Fruit fly (Drosophila melanogaster) whole organism, wandering third instar larva: ENCODE results near the gene CG32755.

ENCODE experiments used
- Abd-B ChIP-seq: fragments of >200 bp; optimal IDR thresholded peaks from 2 replicates; lab custom pipeline; 2017; ENCODE audit warnings: missing biosample characterization, missing genetic modification characterization
- CG32264 ChIP-seq: fragments of 200-800 bp; sonication (Bioruptor generic); optimal IDR thresholded peaks from 2 replicates; lab custom pipeline; 2016; ENCODE audit warnings: missing biosample characterization, missing genetic modification characterization
- CG9705 ChIP-seq: fragments of 200-800 bp; sonication (Bioruptor generic); optimal IDR thresholded peaks from 2 replicates; lab custom pipeline; 2018; ENCODE audit warnings: missing biosample characterization, mild to moderate bottlenecking, missing genetic modification characterization
- Dfd ChIP-seq: fragments of >200 bp; optimal IDR thresholded peaks from 2 replicates; lab custom pipeline; 2017; ENCODE audit warnings: missing biosample characterization, missing genetic modification characterization
- Dif ChIP-seq: fragments of 200-275, 200-300 bp; sonication (Bioruptor generic); optimal IDR thresholded peaks from 2 replicates; lab custom pipeline; 2018; ENCODE audit warnings: missing biosample characterization, missing genetic modification characterization; ENCODE audit not compliant: partially characterized antibody
- HLH106 ChIP-seq: fragments of 200-800 bp; optimal IDR thresholded peaks from 3 replicates; lab custom pipeline; 2019; ENCODE audit warnings: missing biosample characterization, mild to moderate bottlenecking, missing genetic modification characterization, moderate library complexity
- Hnf4 ChIP-seq: fragments of 200-800 bp; sonication (Bioruptor generic); optimal IDR thresholded peaks from 2 replicates; lab custom pipeline; 2016; ENCODE audit warnings: missing biosample characterization, mild to moderate bottlenecking, missing genetic modification characterization
- Hr78 ChIP-seq: fragments of >200 bp; optimal IDR thresholded peaks from 2 replicates; lab custom pipeline; 2017; ENCODE audit warnings: missing biosample characterization, missing genetic modification characterization
- Hr83 ChIP-seq: fragments of 200-300 bp; sonication (Bioruptor generic); optimal IDR thresholded peaks from 2 replicates; lab custom pipeline; 2016; ENCODE audit warnings: missing biosample characterization, mild to moderate bottlenecking, missing genetic modification characterization, moderate library complexity; ENCODE audit not compliant: poor library complexity, severe bottlenecking
- Jra ChIP-seq: sonication (Bioruptor generic); optimal IDR thresholded peaks from 2 replicates; lab custom pipeline; 2016; ENCODE audit warnings: missing biosample characterization, missing genetic modification characterization
- Myc ChIP-seq: fragments of >200 bp; optimal IDR thresholded peaks from 2 replicates; lab custom pipeline; 2017
- N ChIP-seq: fragments of >200 bp; optimal IDR thresholded peaks from 2 replicates; lab custom pipeline; 2018; ENCODE audit warnings: missing biosample characterization, missing external identifiers, missing genetic modification characterization
- OdsH ChIP-seq: fragments of 200-800 bp; sonication (Bioruptor generic); optimal IDR thresholded peaks from 2 replicates; lab custom pipeline; 2016; ENCODE audit warnings: missing biosample characterization, mild to moderate bottlenecking, missing genetic modification characterization
- Rel ChIP-seq, 2 experiments: fragments of 200-800 bp; sonication (Bioruptor generic) in 1 of 2; optimal IDR thresholded peaks; 2 replicates in 1 of 2; 3 replicates in 1 of 2; lab custom pipeline; 2016 to 2019; ENCODE audit warnings: mild to moderate bottlenecking in 2 of 2, missing biosample characterization in 2 of 2, missing genetic modification characterization in 2 of 2, moderate library complexity in 1 of 2
- Sp1 ChIP-seq: fragments of 200-800 bp; sonication (Bioruptor generic); optimal IDR thresholded peaks from 3 replicates; lab custom pipeline; 2019; ENCODE audit warnings: missing biosample characterization, mild to moderate bottlenecking, missing genetic modification characterization, moderate library complexity
- br ChIP-seq: fragments of 200-800 bp; sonication (Bioruptor generic); optimal IDR thresholded peaks from 2 replicates; lab custom pipeline; 2016; ENCODE audit warnings: missing biosample characterization, missing genetic modification characterization
- brk ChIP-seq: fragments of 200-800 bp; sonication (Bioruptor generic); optimal IDR thresholded peaks from 2 replicates; lab custom pipeline; 2016; ENCODE audit warnings: missing biosample characterization, mild to moderate bottlenecking, missing genetic modification characterization
- dl ChIP-seq, 2 experiments: fragments of 175-275, 200-275 bp in 1 of 2; fragments of 200-275 bp in 1 of 2; sonication (Bioruptor generic); optimal IDR thresholded peaks; lab custom pipeline; 2018; ENCODE audit warnings: mild to moderate bottlenecking in 2 of 2, missing biosample characterization in 2 of 2, missing genetic modification characterization in 2 of 2, moderate library complexity in 2 of 2; ENCODE audit not compliant: partially characterized antibody in 2 of 2, insufficient read depth in 1 of 2
- dmrt93B ChIP-seq: fragments of 200-800 bp; sonication (Bioruptor generic); optimal IDR thresholded peaks from 2 replicates; lab custom pipeline; 2018; ENCODE audit warnings: missing biosample characterization, mild to moderate bottlenecking, missing genetic modification characterization
- dsf ChIP-seq: sonication (Bioruptor generic); optimal IDR thresholded peaks from 2 replicates; lab custom pipeline; 2016; ENCODE audit warnings: missing biosample characterization, missing genetic modification characterization, borderline replicate concordance
- ey ChIP-seq: fragments of 200-800 bp; sonication (Bioruptor generic); optimal IDR thresholded peaks from 2 replicates; lab custom pipeline; 2016; ENCODE audit warnings: missing biosample characterization, missing genetic modification characterization
- foxo ChIP-seq, 2 experiments: fragments of 200-800 bp; sonication (Bioruptor generic); optimal IDR thresholded peaks; 2 replicates in 1 of 2; 3 replicates in 1 of 2; lab custom pipeline; 2016 to 2017; ENCODE audit warnings: missing biosample characterization in 2 of 2, missing genetic modification characterization in 2 of 2
- fru ChIP-seq: fragments of 200-800 bp; sonication (Bioruptor generic); optimal IDR thresholded peaks from 3 replicates; lab custom pipeline; 2016; ENCODE audit warnings: missing biosample characterization, mild to moderate bottlenecking, missing genetic modification characterization
- h ChIP-seq: fragments of 200-800 bp; sonication (Bioruptor generic); optimal IDR thresholded peaks from 3 replicates; lab custom pipeline; 2016; ENCODE audit warnings: missing biosample characterization, mild to moderate bottlenecking, missing genetic modification characterization
- jim ChIP-seq: fragments of 175-275, 200-325 bp; sonication (Bioruptor generic); optimal IDR thresholded peaks from 2 replicates; lab custom pipeline; 2016; ENCODE audit warnings: missing biosample characterization, mild to moderate bottlenecking, missing genetic modification characterization
- pan ChIP-seq: fragments of >200 bp; optimal IDR thresholded peaks from 2 replicates; lab custom pipeline; 2017
- psq ChIP-seq: fragments of 200-800 bp; sonication (Bioruptor generic); optimal IDR thresholded peaks from 3 replicates; lab custom pipeline; 2017; ENCODE audit warnings: missing biosample characterization, mild to moderate bottlenecking, missing genetic modification characterization, moderate library complexity
- rgr ChIP-seq: fragments of 200-800 bp; sonication (Bioruptor generic); optimal IDR thresholded peaks from 3 replicates; lab custom pipeline; 2016; ENCODE audit warnings: missing biosample characterization, mild to moderate bottlenecking, missing genetic modification characterization
- sv ChIP-seq: fragments of 200-800 bp; sonication (Bioruptor generic); optimal IDR thresholded peaks from 3 replicates; lab custom pipeline; 2016; ENCODE audit warnings: missing biosample characterization, missing genetic modification characterization
- tai ChIP-seq: sonication (Bioruptor generic); optimal IDR thresholded peaks from 2 replicates; lab custom pipeline; 2016; ENCODE audit warnings: missing biosample characterization, missing genetic modification characterization
- woc ChIP-seq: sonication (Bioruptor generic); optimal IDR thresholded peaks from 2 replicates; lab custom pipeline; 2016; ENCODE audit warnings: missing biosample characterization, mild to moderate bottlenecking, missing genetic modification characterization

The CG32755 gene

DNA sequence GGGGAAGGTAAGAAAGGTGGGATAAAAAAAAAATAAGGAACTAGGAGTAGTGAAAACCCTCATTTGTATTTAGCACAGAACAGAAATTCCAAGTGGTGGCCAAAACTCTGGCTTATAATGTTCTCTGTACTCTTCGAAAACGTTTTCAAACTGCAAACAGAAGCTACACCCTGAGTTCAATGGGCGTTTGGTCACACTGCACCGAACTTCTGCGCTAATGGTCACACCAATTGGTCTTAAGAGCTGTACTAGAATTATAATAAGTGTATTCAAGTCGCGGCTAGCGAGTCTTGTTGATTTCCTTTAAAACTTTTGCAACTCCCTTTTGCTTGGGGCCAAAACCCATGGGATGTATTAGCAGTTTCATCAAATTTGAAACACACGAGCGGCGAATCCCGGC lies 28.0 kb upstream of the CG32755 start:
- TF ChIP-seq jim (GFP tag; lab: Kevin White, UChicago) (no peak), Hnf4 (no peak), Dif (GFP tag; lab: Kevin White, UChicago) (no peak), N (GFP tag; lab: Kevin White, UChicago) (no peak), woc (GFP tag; lab: Kevin White, UChicago) (no peak), OdsH (no peak), CG32264 (GFP tag; lab: Kevin White, UChicago) (no peak), dmrt93B (GFP tag; lab: Kevin White, UChicago) (no peak), Myc (lab: Kevin White, UChicago) (no peak), Hr83 (GFP tag; lab: Kevin White, UChicago) (no peak), brk (no peak), dl (GFP tag; optimal IDR thresholded peaks at IDR 0.05; lab: Kevin White, UChicago; ENCODE audit: insufficient read depth in 1 of 2, partially characterized antibody in 2 of 2) (no peak), Hr78 (GFP tag; lab: Kevin White, UChicago) (no peak), br (GFP tag; lab: Kevin White, UChicago) (no peak), Sp1 (GFP tag; lab: Kevin White, UChicago) (no peak)
- TF ChIP-seq, all 38 proteins: peak for 0

DNA sequence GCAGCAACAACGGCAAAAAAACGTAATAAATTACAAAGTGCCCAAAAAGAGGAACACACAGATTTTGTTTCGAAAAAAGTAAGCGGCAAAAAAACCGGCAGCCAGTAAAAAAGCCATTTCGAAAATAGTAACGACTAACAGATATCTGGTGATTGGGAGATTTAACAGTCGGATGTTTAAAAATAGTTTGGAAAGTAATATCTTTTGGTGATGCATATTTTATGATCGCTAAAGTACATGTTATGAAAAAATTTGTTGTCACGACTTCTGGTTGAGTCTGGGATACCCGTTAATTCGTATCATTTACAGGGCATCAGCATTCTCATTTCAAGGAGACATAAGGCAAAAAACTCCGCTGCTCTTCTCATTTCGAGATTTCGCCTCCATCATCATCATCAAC lies 26.9 kb upstream of the CG32755 start:
- TF ChIP-seq Hr78 (GFP tag; lab: Kevin White, UChicago) = no peak
- TF ChIP-seq woc (GFP tag; lab: Kevin White, UChicago) = peak; percentile 54
- no peak for TF ChIP-seq Myc (lab: Kevin White, UChicago)
- TF ChIP-seq brk = no peak
- TF ChIP-seq HLH106 (tag; lab: Kevin White, UChicago) = peak; percentile 69
- no peak for TF ChIP-seq Rel (GFP tag; optimal IDR thresholded peaks at IDR 0.05; lab: Kevin White, UChicago)
- TF ChIP-seq Rel (tag; optimal IDR thresholded peaks at IDR 0.05; lab: Kevin White, UChicago) = peak; percentile 7
- TF ChIP-seq CG9705 (GFP tag; lab: Kevin White, UChicago) = no peak
- no peak for TF ChIP-seq sv (GFP tag; lab: Kevin White, UChicago)
- TF ChIP-seq tai (GFP tag; lab: Kevin White, UChicago) = no peak
- no peak for TF ChIP-seq Dfd (GFP tag; lab: Kevin White, UChicago)
- peak; percentile 65 for TF ChIP-seq psq
- TF ChIP-seq Sp1 (GFP tag; lab: Kevin White, UChicago) = peak; percentile 55
- peak; percentile 78 for TF ChIP-seq br (GFP tag; lab: Kevin White, UChicago)
- no peak for TF ChIP-seq Abd-B (GFP tag; lab: Kevin White, UChicago)
- TF ChIP-seq Hr83 (GFP tag; lab: Kevin White, UChicago) = no peak
- peak; percentile 85 for TF ChIP-seq h (GFP tag; lab: Kevin White, UChicago)
- peak; percentile 78 for TF ChIP-seq ey (GFP tag; lab: Kevin White, UChicago)
- peak; percentile 64 for TF ChIP-seq Hnf4
- TF ChIP-seq dmrt93B (GFP tag; lab: Kevin White, UChicago) = peak; percentile 42
- TF ChIP-seq CG32264 (GFP tag; lab: Kevin White, UChicago) = peak; percentile 49
- peak; percentile 63 for TF ChIP-seq OdsH
- no peak for TF ChIP-seq Jra (GFP tag; lab: Kevin White, UChicago)
- no peak for TF ChIP-seq Dif (GFP tag; lab: Kevin White, UChicago)
- no peak for TF ChIP-seq pan (lab: Kevin White, UChicago)
- TF ChIP-seq rgr (GFP tag; lab: Kevin White, UChicago) = peak; percentile 78
- TF ChIP-seq dl (GFP tag; optimal IDR thresholded peaks at IDR 0.05; lab: Kevin White, UChicago; ENCODE audit: insufficient read depth in 1 of 2, partially characterized antibody in 2 of 2) = no peak
- peak; percentile 80 for TF ChIP-seq fru (GFP tag; lab: Kevin White, UChicago)
- TF ChIP-seq foxo (GFP tag; optimal IDR thresholded peaks at IDR 0.05; lab: Kevin White, UChicago) = peak in 1 of 2 experiments; percentile 81

DNA sequence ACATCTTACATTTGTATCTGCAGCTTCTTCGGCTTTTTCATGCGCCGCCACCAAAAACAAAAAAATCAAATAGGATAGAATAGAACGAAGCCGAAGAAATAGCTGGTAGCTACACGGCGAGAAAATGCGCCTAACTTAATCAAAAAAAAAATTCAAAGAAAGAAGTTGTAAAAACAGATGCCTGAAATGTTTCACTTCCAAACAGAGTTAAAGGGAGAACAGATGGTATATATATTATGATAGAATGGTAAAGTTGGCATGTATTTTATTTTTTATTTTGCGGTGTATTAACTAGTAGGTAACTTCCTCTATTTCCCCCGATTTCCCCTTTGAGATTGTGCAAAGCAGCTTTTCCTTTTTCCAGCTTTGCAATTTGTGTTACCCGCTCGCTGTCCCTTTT lies 25.7 kb upstream of the CG32755 start:
- TF ChIP-seq h (GFP tag; lab: Kevin White, UChicago) (no peak), brk (no peak), N (GFP tag; lab: Kevin White, UChicago) (no peak), Dfd (GFP tag; lab: Kevin White, UChicago) (no peak), jim (GFP tag; lab: Kevin White, UChicago) (no peak), Hr83 (GFP tag; lab: Kevin White, UChicago) (no peak), Sp1 (GFP tag; lab: Kevin White, UChicago) (no peak), dsf (GFP tag; lab: Kevin White, UChicago) (no peak), rgr (GFP tag; lab: Kevin White, UChicago) (no peak)
